Worm (Caenorhabditis elegans) whole organism, early embryonic: ENCODE data around the gene D1014.6.

ENCODE experiments used
- B0310.2 ChIP-seq: sonication (generic microtip); optimal IDR thresholded peaks from 2 replicates; lab custom pipeline; 2016; ENCODE audit warnings: mild to moderate bottlenecking, missing genetic modification characterization, missing compliant biosample characterization
- F13C5.2 ChIP-seq: sonication (generic microtip); optimal IDR thresholded peaks from 2 replicates; lab custom pipeline; 2017; ENCODE audit warnings: mild to moderate bottlenecking, missing genetic modification characterization, inconsistent platforms, missing compliant biosample characterization
- aly-1 ChIP-seq: sonication (generic microtip); optimal IDR thresholded peaks from 2 replicates; lab custom pipeline; 2016; ENCODE audit warnings: missing genetic modification characterization, missing compliant biosample characterization
- ama-1 ChIP-seq: fragments of 150-350 bp; optimal IDR thresholded peaks from 2 replicates; lab custom pipeline; 2014
- ceh-13 ChIP-seq: fragments of 200-800 bp; sonication (Bioruptor generic); optimal IDR thresholded peaks from 2 replicates; lab custom pipeline; 2018; ENCODE audit warnings: mild to moderate bottlenecking, missing genetic modification characterization, missing compliant biosample characterization
- ceh-36 ChIP-seq: sonication (generic microtip); optimal IDR thresholded peaks from 2 replicates; lab custom pipeline; 2016; ENCODE audit warnings: missing genetic modification characterization, inconsistent platforms, missing compliant biosample characterization
- ets-7 ChIP-seq: sonication (generic microtip); optimal IDR thresholded peaks from 2 replicates; lab custom pipeline; 2016; ENCODE audit warnings: missing genotype, missing genetic modification characterization, missing compliant biosample characterization
- flt-1 ChIP-seq: fragments of 200-800 bp; sonication (Bioruptor generic); IDR thresholded peaks from 2 replicates; pipeline ENCODE4 v1.3.6; 2022; ENCODE audit warnings: missing genetic modification characterization, missing compliant biosample characterization
- hmbx-1 ChIP-seq: sonication (generic microtip); optimal IDR thresholded peaks from 2 replicates; lab custom pipeline; 2016; ENCODE audit warnings: mild to moderate bottlenecking, missing genetic modification characterization, missing compliant biosample characterization
- hmg-4 ChIP-seq: fragments of 200-800 bp; sonication (Bioruptor generic); optimal IDR thresholded peaks from 2 replicates; lab custom pipeline; 2018; ENCODE audit warnings: mild to moderate bottlenecking, missing genetic modification characterization, missing compliant biosample characterization
- hnd-1 ChIP-seq: sonication (generic microtip); optimal IDR thresholded peaks from 2 replicates; lab custom pipeline; 2016; ENCODE audit warnings: missing genetic modification characterization, missing compliant biosample characterization
- pes-1 ChIP-seq: fragments of 200-800 bp; sonication (Bioruptor generic); IDR thresholded peaks from 2 replicates; pipeline ENCODE4 v1.3.6; 2022; ENCODE audit warnings: missing genetic modification reagents, missing genetic modification characterization, missing compliant biosample characterization
- scrt-1 ChIP-seq: fragments of 200-800 bp; sonication (Bioruptor generic); IDR thresholded peaks from 2 replicates; pipeline ENCODE4 v1.3.6; 2022; ENCODE audit warnings: missing genetic modification characterization, missing compliant biosample characterization
- sea-1 ChIP-seq: fragments of 200-800 bp; sonication (Bioruptor generic); conservative IDR thresholded peaks from 2 replicates; pipeline ENCODE4 v1.3.6; 2022; ENCODE audit warnings: missing genetic modification characterization, missing compliant biosample characterization
- tbx-11 ChIP-seq: fragments of 200-800 bp; sonication (Bioruptor generic); IDR thresholded peaks from 2 replicates; pipeline ENCODE4 v1.3.6; 2022; ENCODE audit warnings: missing genetic modification characterization, missing compliant biosample characterization
- tbx-37 ChIP-seq: fragments of 200-800 bp; sonication (Bioruptor generic); conservative IDR thresholded peaks from 2 replicates; pipeline ENCODE4 v1.3.6; 2022; ENCODE audit warnings: missing genetic modification reagents, missing genetic modification characterization, missing compliant biosample characterization
- tra-4 ChIP-seq: sonication (generic microtip); optimal IDR thresholded peaks from 2 replicates; lab custom pipeline; 2017; ENCODE audit warnings: missing genetic modification characterization, missing compliant biosample characterization

Gene D1014.6

DNA sequence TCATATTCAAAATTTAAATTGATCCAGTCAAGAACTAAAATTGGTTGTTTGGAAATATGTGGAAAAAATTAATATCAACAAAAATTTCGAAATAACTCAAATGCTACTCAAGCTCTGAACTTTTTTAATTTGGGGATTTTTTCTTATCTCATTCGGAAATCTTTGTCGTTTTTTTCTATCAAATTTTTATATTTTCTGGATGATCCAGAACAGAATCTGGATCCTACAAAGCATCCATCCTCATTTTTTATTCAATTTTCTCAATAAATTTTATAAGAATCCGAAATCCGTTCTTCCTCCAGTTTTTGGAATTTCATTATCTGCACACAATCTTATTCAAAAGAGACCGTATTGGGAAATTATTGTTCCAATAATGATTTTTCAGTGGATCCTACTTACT is at the start of gene D1014.6:
Gene D1014.6, plus strand, starts transcription at position 301 of the 400 bp plus-strand sequence.
- no peak for TF ChIP-seq hnd-1
- no peak for TF ChIP-seq hmg-4 (GFP tag; lab: Kevin White, UChicago)
- TF ChIP-seq F13C5.2 (tag; lab: Kevin White, UChicago) = no peak

DNA sequence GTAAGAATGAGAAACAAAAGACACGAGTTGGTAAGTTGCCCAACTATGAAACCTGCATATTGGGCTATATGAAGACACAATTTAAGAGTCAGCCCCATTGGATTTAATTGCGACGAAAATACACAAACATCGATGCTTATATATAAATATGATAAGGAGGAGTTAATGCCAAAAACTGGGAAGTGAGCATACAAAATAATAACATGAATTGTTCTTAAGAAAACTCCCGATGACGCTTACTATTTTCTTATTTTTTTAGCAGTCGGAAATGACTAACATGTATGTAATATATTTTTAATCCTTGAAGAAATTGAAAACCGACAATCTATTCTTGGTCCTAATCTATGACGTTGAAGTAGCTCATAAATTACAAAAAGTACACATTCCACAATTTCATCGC is 48.9 kb upstream of the D1014.6 start, which contains the start of gene str-144:
Gene str-144, minus strand, starts transcription at position 101 of the 400 bp plus-strand sequence.
- no peak for TF ChIP-seq B0310.2 (tag; lab: Kevin White, UChicago)
- no peak for TF ChIP-seq flt-1 (GFP tag; lab: Robert Waterston, UW)
- no peak for TF ChIP-seq aly-1 (tag; lab: Kevin White, UChicago)
- no peak for TF ChIP-seq tbx-11
- TF ChIP-seq hnd-1 = no peak
- no peak for TF ChIP-seq sea-1 (GFP tag; lab: Robert Waterston, UW)
- TF ChIP-seq pes-1 (GFP tag; lab: Robert Waterston, UW) = no peak
- TF ChIP-seq ceh-13 (GFP tag; lab: Kevin White, UChicago) = no peak

DNA sequence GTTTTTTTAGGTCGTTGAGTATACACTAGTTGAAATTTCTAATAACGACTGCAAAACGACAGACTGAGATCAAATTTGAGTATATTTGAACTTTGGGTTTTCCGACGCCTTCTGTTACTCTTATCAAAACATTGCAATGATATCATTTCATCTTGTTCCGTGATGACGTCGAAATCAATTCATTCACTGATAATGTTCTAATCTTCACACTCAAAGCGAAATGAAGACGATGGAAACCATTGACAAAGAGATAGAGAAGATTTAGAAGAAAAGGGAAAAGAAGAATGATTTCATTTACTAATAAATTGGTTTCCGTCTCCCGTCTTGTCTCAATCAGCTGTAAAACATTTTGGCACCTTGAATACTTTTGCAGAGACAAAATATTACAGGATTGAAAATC is 47.8 kb upstream of the D1014.6 start:
- no peak for TF ChIP-seq B0310.2 (tag; lab: Kevin White, UChicago)
- TF ChIP-seq aly-1 (tag; lab: Kevin White, UChicago) = no peak
- TF ChIP-seq sea-1 (GFP tag; lab: Robert Waterston, UW) = no peak
- no peak for TF ChIP-seq scrt-1 (GFP tag; lab: Robert Waterston, UW)
- no peak for TF ChIP-seq F13C5.2 (tag; lab: Kevin White, UChicago)
- no peak for TF ChIP-seq ceh-36 (tag; lab: Kevin White, UChicago)
- no peak for TF ChIP-seq ceh-13 (GFP tag; lab: Kevin White, UChicago)

ce11 chrV:8075712-8076111 is 45.3 kb upstream of the D1014.6 start, which contains the start of gene catp-3:
Gene catp-3, plus strand, starts transcription at chrV:8076012.
- TF ChIP-seq sea-1 (GFP tag; lab: Robert Waterston, UW) = no peak
- TF ChIP-seq tbx-11 = no peak
- no peak for TF ChIP-seq aly-1 (tag; lab: Kevin White, UChicago)
- TF ChIP-seq F13C5.2 (tag; lab: Kevin White, UChicago) = no peak
- no peak for TF ChIP-seq ceh-36 (tag; lab: Kevin White, UChicago)
- no peak for TF ChIP-seq scrt-1 (GFP tag; lab: Robert Waterston, UW)
- no peak for TF ChIP-seq tbx-37 (GFP tag; lab: Robert Waterston, UW)

- TF ChIP-seq ets-7 (tag; lab: Kevin White, UChicago) (no peak), ama-1 (lab: Kevin White, UChicago) (no peak), hmg-4 (GFP tag; lab: Kevin White, UChicago) (no peak), ceh-13 (GFP tag; lab: Kevin White, UChicago) (no peak), tra-4 (tag; lab: Kevin White, UChicago) (no peak), aly-1 (tag; lab: Kevin White, UChicago) (no peak), flt-1 (GFP tag; lab: Robert Waterston, UW) (no peak), hmbx-1 (tag; lab: Kevin White, UChicago) (no peak), sea-1 (GFP tag; lab: Robert Waterston, UW) (no peak)
Measured at ce11 chrV:8079813-8080212, 41.2 kb upstream of the D1014.6 start.

ce11 chrV:8081579-8081978 is 39.4 kb upstream of the D1014.6 start, which contains the start of gene str-131:
Gene str-131, minus strand, starts transcription at chrV:8081679.
- TF ChIP-seq ama-1 (lab: Kevin White, UChicago) (no peak), pes-1 (GFP tag; lab: Robert Waterston, UW) (no peak), scrt-1 (GFP tag; lab: Robert Waterston, UW) (no peak), hmg-4 (GFP tag; lab: Kevin White, UChicago) (no peak), tbx-37 (GFP tag; lab: Robert Waterston, UW) (no peak), hmbx-1 (tag; lab: Kevin White, UChicago) (no peak), aly-1 (tag; lab: Kevin White, UChicago) (no peak), ets-7 (tag; lab: Kevin White, UChicago) (no peak), B0310.2 (tag; lab: Kevin White, UChicago) (no peak), hnd-1 (no peak), ceh-13 (GFP tag; lab: Kevin White, UChicago) (no peak), tbx-11 (no peak), sea-1 (GFP tag; lab: Robert Waterston, UW) (no peak), F13C5.2 (tag; lab: Kevin White, UChicago) (no peak), flt-1 (GFP tag; lab: Robert Waterston, UW) (no peak)

DNA sequence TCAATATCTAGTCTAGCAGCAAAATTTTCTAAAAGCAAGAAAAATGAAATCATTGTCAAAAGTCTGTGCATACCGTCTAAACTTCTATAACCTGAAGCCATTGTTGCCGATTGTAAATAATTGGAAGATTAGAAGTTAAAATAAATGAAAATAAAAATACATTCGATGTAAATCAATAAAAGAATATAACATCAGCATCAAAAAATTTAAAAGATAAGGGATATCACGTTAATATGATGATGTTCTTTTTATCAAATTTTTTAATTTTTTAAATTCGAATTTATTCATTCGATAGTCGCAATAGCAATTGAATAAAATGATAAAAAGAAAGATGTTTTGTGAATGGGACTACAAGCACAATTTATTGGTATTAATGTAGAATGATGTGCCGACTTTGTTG is 35.8 kb upstream of the D1014.6 start, which contains the start of gene C09H5.7:
Gene C09H5.7, minus strand, starts transcription at position 101 of the 400 bp plus-strand sequence.
- TF ChIP-seq ceh-13 (GFP tag; lab: Kevin White, UChicago) (no peak), hmbx-1 (tag; lab: Kevin White, UChicago) (no peak), tbx-37 (GFP tag; lab: Robert Waterston, UW) (no peak), aly-1 (tag; lab: Kevin White, UChicago) (no peak), flt-1 (GFP tag; lab: Robert Waterston, UW) (no peak), ets-7 (tag; lab: Kevin White, UChicago) (no peak), sea-1 (GFP tag; lab: Robert Waterston, UW) (no peak), tra-4 (tag; lab: Kevin White, UChicago) (no peak)

DNA sequence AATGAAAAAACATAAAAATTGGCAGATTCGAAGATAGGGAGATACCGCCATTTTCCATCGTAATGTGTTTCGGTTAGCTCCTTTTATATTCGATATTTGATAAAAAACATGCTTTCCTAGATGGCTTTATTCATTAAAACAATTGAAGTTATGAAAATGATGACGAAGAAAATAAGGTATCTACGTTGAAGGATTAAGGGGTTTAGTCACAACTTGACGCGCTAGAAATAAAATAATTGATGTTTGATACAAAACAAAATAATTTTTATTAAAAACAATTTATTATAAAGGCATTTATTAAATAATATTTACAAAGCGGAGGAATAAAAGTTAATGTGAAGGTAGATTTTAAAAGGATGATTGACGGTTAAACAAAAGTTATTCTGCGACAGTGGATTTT is 30.4 kb upstream of the D1014.6 start, which contains the start of gene str-130:
Gene str-130, minus strand, starts transcription at position 101 of the 400 bp plus-strand sequence.
- no peak for TF ChIP-seq hnd-1
- TF ChIP-seq tbx-11 = no peak
- TF ChIP-seq tra-4 (tag; lab: Kevin White, UChicago) = no peak
- no peak for TF ChIP-seq B0310.2 (tag; lab: Kevin White, UChicago)
- no peak for TF ChIP-seq flt-1 (GFP tag; lab: Robert Waterston, UW)
- TF ChIP-seq scrt-1 (GFP tag; lab: Robert Waterston, UW) = no peak
- TF ChIP-seq hmbx-1 (tag; lab: Kevin White, UChicago) = no peak
- TF ChIP-seq sea-1 (GFP tag; lab: Robert Waterston, UW) = no peak
- no peak for TF ChIP-seq F13C5.2 (tag; lab: Kevin White, UChicago)
- no peak for TF ChIP-seq ets-7 (tag; lab: Kevin White, UChicago)
- TF ChIP-seq hmg-4 (GFP tag; lab: Kevin White, UChicago) = no peak
- no peak for TF ChIP-seq ama-1 (lab: Kevin White, UChicago)
- TF ChIP-seq pes-1 (GFP tag; lab: Robert Waterston, UW) = no peak
- TF ChIP-seq tbx-37 (GFP tag; lab: Robert Waterston, UW) = no peak
- TF ChIP-seq ceh-13 (GFP tag; lab: Kevin White, UChicago) = no peak
- TF ChIP-seq ceh-36 (tag; lab: Kevin White, UChicago) = no peak
